Worm (Caenorhabditis elegans) whole organism, young adult: ENCODE results near the gene B0361.9.

Experiments
- B0019.2 ChIP-seq: fragments of 200-800 bp; sonication (Bioruptor generic); conservative IDR thresholded peaks from 2 replicates; pipeline ENCODE4 v1.3.6; 2022; ENCODE audit warnings: missing genetic modification reagents, missing genetic modification characterization, missing compliant biosample characterization
- F37B4.10 ChIP-seq: fragments of 200-800 bp; sonication (Bioruptor generic); IDR thresholded peaks from 2 replicates; pipeline ENCODE4 v1.3.6; 2022; ENCODE audit warnings: missing genetic modification characterization, missing compliant biosample characterization
- attf-3 ChIP-seq: fragments of 200-800 bp; sonication (Bioruptor generic); conservative IDR thresholded peaks from 2 replicates; pipeline ENCODE4 v1.3.6; 2022; ENCODE audit warnings: missing genetic modification reagents, missing genetic modification characterization, missing compliant biosample characterization
- attf-6 ChIP-seq: fragments of 200-800 bp; sonication (Bioruptor generic); IDR thresholded peaks from 2 replicates; pipeline ENCODE4 v1.3.6; 2022; ENCODE audit warnings: missing genetic modification reagents, missing genetic modification characterization, missing compliant biosample characterization
- cebp-1 ChIP-seq, 2 experiments: fragments of 200-800 bp in 1 of 2; sonication (Bioruptor generic) in 1 of 2; sonication (generic microtip) in 1 of 2; IDR thresholded peaks in 1 of 2; optimal IDR thresholded peaks in 1 of 2; 2 replicates each; pipeline versions ENCODE4 v1.3.6 to Lab custom; 2017 to 2022; ENCODE audit warnings: missing compliant biosample characterization in 2 of 2, missing genetic modification characterization in 2 of 2, mild to moderate bottlenecking in 1 of 2, missing genetic modification reagents in 1 of 2, moderate library complexity in 1 of 2
- dpff-1 ChIP-seq: sonication (generic microtip); optimal IDR thresholded peaks from 2 replicates; lab custom pipeline; 2017; ENCODE audit warnings: mild to moderate bottlenecking, missing genetic modification characterization, missing compliant biosample characterization
- hmg-1.2 ChIP-seq: fragments of 200-800 bp; sonication (Bioruptor generic); IDR thresholded peaks from 2 replicates; pipeline ENCODE4 v1.3.6; 2022; ENCODE audit warnings: missing genetic modification reagents, missing genetic modification characterization, missing compliant biosample characterization
- hrde-1 ChIP-seq: sonication (generic microtip); optimal IDR thresholded peaks from 2 replicates; lab custom pipeline; 2016; ENCODE audit warnings: missing genetic modification characterization, mild to moderate bottlenecking, missing compliant biosample characterization, moderate library complexity, missing genotype, missing genetic modification reagents, borderline replicate concordance
- pbrm-1 ChIP-seq: fragments of 200-800 bp; sonication (Bioruptor generic); IDR thresholded peaks from 2 replicates; pipeline ENCODE4 v1.3.6; 2022; ENCODE audit warnings: missing genetic modification reagents, missing genetic modification characterization, missing compliant biosample characterization
- repo-1 ChIP-seq: sonication (generic microtip); optimal IDR thresholded peaks from 2 replicates; lab custom pipeline; 2017; ENCODE audit warnings: mild to moderate bottlenecking, missing genetic modification characterization, missing compliant biosample characterization
- unc-130 ChIP-seq: sonication (generic microtip); optimal IDR thresholded peaks from 2 replicates; lab custom pipeline; 2016; ENCODE audit warnings: missing genetic modification reagents, missing genetic modification characterization, missing compliant biosample characterization

DNA sequence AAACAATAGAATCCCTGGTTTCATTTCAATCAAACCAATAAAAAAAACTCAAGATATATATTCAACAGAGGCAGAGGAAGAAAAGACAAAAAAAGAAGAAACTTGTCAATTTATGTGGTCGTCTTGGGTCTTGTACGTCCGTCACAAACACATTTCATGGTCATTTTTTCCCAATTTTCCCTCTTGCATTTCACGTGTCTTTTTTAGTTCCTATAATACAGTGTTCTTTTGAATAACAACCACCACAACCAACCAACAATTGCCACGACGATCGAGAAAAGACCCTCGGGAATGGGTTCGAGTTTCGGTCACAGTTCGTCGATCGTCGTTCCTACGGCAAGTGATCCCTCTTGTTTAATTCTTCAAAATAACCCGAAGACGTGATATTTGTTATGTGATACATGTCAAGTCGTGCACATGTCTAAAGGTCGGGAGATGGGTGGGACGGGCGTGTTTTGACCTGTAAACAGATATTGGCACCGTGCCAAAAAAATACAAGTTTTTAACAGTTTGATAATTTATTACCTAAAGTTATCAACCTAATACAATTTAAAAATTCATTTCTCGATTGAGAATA lies 3.3 kb downstream of the B0361.9 start:
- no peak for TF ChIP-seq hmg-1.2 (GFP tag; lab: Robert Waterston, UW)
- TF ChIP-seq dpff-1 (tag; lab: Kevin White, UChicago): no peak
- no peak for TF ChIP-seq hrde-1 (tag; lab: Kevin White, UChicago)
- no peak for TF ChIP-seq cebp-1 (GFP tag; IDR thresholded peaks at IDR 0.05; lab: Robert Waterston, UW)
- TF ChIP-seq cebp-1 (tag; optimal IDR thresholded peaks at IDR 0.05; lab: Kevin White, UChicago): no peak
- no peak for TF ChIP-seq B0019.2 (GFP tag; lab: Robert Waterston, UW)
- no peak for TF ChIP-seq unc-130 (GFP tag; lab: Kevin White, UChicago)
- TF ChIP-seq attf-6 (GFP tag; lab: Robert Waterston, UW): no peak
- no peak for TF ChIP-seq repo-1 (tag; lab: Kevin White, UChicago)
- TF ChIP-seq F37B4.10 (GFP tag; lab: Robert Waterston, UW): no peak
- TF ChIP-seq attf-3 (GFP tag; lab: Robert Waterston, UW): no peak
- TF ChIP-seq pbrm-1 (GFP tag; lab: Robert Waterston, UW): no peak
